Fruit fly (Drosophila melanogaster) whole organism, adult: ENCODE data around the gene CG46396.

Experiments used
- CG11617 ChIP-seq: fragments of 200-800 bp; sonication (Bioruptor generic); optimal IDR thresholded peaks from 2 replicates; lab custom pipeline; 2017; ENCODE audit warnings: mild to moderate bottlenecking, missing biosample characterization, missing genetic modification reagents, missing genetic modification characterization
- CG1620 ChIP-seq: fragments of 200-800 bp; sonication (Bioruptor generic); optimal IDR thresholded peaks from 2 replicates; lab custom pipeline; 2016; ENCODE audit warnings: missing biosample characterization, missing genetic modification characterization
- CG33017 ChIP-seq: fragments of 200-800 bp; sonication (Bioruptor generic); optimal IDR thresholded peaks from 2 replicates; lab custom pipeline; 2018; ENCODE audit warnings: missing biosample characterization, mild to moderate bottlenecking, missing genetic modification characterization, moderate library complexity
- CG7045 ChIP-seq: fragments of 200-800 bp; sonication (Bioruptor generic); optimal IDR thresholded peaks from 2 replicates; lab custom pipeline; 2017; ENCODE audit warnings: missing biosample characterization, mild to moderate bottlenecking, missing genetic modification characterization
- Hr96 ChIP-seq: fragments of 200-800 bp; sonication (Bioruptor generic); optimal IDR thresholded peaks from 2 replicates; lab custom pipeline; 2016; ENCODE audit warnings: missing biosample characterization, missing genetic modification characterization
- Mnt ChIP-seq: fragments of 200-800 bp; sonication (Bioruptor generic); optimal IDR thresholded peaks from 2 replicates; lab custom pipeline; 2016; ENCODE audit warnings: missing biosample characterization, mild to moderate bottlenecking, missing genetic modification characterization
- kay ChIP-seq: fragments of 200-800 bp; sonication (Bioruptor generic); peaks from one replicate; lab custom pipeline; 2016; ENCODE audit warnings: missing biosample characterization, missing genetic modification characterization, borderline replicate concordance

dm6 chr3R:6294046-6294445 lies 9.8 kb upstream of the CG46396 start:
- TF ChIP-seq Hr96: no peak
- TF ChIP-seq CG11617 (GFP tag; lab: Kevin White, UChicago): no peak
- no peak for TF ChIP-seq Mnt (GFP tag; lab: Kevin White, UChicago)
- TF ChIP-seq CG1620 (GFP tag; lab: Kevin White, UChicago): no peak
- no peak for TF ChIP-seq kay (GFP tag; lab: Kevin White, UChicago)
- no peak for TF ChIP-seq CG33017 (tag; lab: Kevin White, UChicago)
- no peak for TF ChIP-seq CG7045
